Fruit fly (Drosophila melanogaster): ENCODE measurements around the gene CG4218.
A peak's percentile ranks its signal among the peaks of the same experiment; 100 is the strongest.

DNA sequence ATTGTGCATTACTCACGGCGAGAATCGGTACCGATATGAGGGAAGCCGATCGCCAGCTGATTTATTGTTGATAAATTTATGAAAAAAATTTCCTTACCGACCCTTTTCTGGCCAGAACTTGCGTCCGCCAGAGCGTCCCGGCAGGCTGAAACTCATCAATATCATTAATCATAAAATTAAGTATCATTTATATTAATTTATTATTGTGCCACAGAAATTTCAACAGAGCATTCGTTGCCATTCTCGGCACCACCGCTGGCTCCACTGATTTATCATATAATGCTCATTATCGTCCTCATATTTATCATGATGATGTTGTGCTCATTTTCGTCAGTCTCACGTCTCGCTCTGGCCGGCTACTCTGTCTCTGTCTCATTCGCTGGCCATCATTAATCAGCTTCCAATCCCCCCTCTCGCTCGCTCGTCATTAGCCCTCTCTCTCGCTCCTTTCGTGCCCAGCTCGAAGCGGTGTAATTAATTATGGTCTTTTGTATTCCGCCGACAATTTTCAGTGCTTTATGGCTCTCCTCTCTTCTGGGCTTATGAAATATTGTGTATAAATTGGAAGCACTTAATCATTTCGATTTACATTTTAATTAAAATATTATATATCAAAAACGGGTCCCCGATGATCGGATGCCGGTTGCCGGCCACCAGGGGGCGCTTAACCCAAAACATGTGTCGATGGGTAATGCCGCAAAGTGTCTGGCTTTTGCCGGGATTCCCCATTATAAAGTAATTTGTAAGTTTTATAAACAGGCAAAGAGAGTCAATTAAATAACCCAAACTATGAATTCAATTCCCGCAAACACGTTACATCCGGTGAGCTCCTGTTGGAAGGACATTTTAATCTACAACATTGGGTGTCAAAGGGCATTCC, 32.0 kb upstream of the CG4218 start:
- TF ChIP-seq CG8478 (optimal IDR thresholded peaks at IDR 0.05) (no peak), Dll (optimal IDR thresholded peaks at IDR 0.05) (peak; percentile 59)
